Fruit fly (Drosophila melanogaster): Measurements from ENCODE around the gene CG13310.
A peak's percentile ranks its signal among the peaks of the same experiment; 100 is the strongest.

Gene CG13310

dm6 chr3L:8765493-8765892 lies 34.8 kb downstream of the CG13310 start (continued):
- TF ChIP-seq Optix (GFP tag; IDR thresholded peaks at IDR 0.05) (peak; percentile 54; the same call in 1 of the 3 replicates), CG16863 (GFP tag; optimal IDR thresholded peaks at IDR 0.05) (no peak), peb (GFP tag; IDR thresholded peaks at IDR 0.05) (peak; percentile 65), ERR (GFP tag; optimal IDR thresholded peaks at IDR 0.05) (no peak), NK7.1 (GFP tag; optimal IDR thresholded peaks at IDR 0.05) (no peak), Spps (tag; optimal IDR thresholded peaks at IDR 0.05) (peak; percentile 58), emc (GFP tag; optimal IDR thresholded peaks at IDR 0.05) (no peak), Side (GFP tag; optimal IDR thresholded peaks at IDR 0.05) (no peak), CG10147 (GFP tag; optimal IDR thresholded peaks at IDR 0.05) (no peak), CG17912 (GFP tag; optimal IDR thresholded peaks at IDR 0.05) (no peak), CG6272 (GFP tag; IDR thresholded peaks at IDR 0.05) (no peak; the same call in 1 of the 2 replicates), Taf1 (GFP tag; IDR thresholded peaks at IDR 0.05) (no peak), Neu2 (GFP tag; optimal IDR thresholded peaks at IDR 0.05; ENCODE audit: borderline replicate concordance) (no peak), Lim3 (GFP tag; IDR thresholded peaks at IDR 0.05) (peak; percentile 42), ab (GFP tag; optimal IDR thresholded peaks at IDR 0.05) (no peak), Oli (tag; optimal IDR thresholded peaks at IDR 0.05) (no peak), CG15514 (GFP tag; optimal IDR thresholded peaks at IDR 0.05) (no peak), sqz (GFP tag; optimal IDR thresholded peaks at IDR 0.05) (no peak), Adf1 (GFP tag; IDR thresholded peaks at IDR 0.05) (no peak), CG9437 (GFP tag; optimal IDR thresholded peaks at IDR 0.05) (no peak), CG5953 (GFP tag; IDR thresholded peaks at IDR 0.05) (peak; percentile 59), E2f2 (GFP tag; IDR thresholded peaks at IDR 0.05) (no peak), eve (GFP tag; optimal IDR thresholded peaks at IDR 0.05) (no peak), Trl (optimal IDR thresholded peaks at IDR 0.05) (no peak), Trl (GFP tag; optimal IDR thresholded peaks at IDR 0.05) (no peak), CG13894 (tag; optimal IDR thresholded peaks at IDR 0.05) (no peak), lola (GFP tag; optimal IDR thresholded peaks at IDR 0.05) (no peak), pzg (GFP tag; optimal IDR thresholded peaks at IDR 0.05) (no peak), CG11093 (GFP tag; IDR thresholded peaks at IDR 0.05) (no peak), cad (GFP tag; optimal IDR thresholded peaks at IDR 0.05) (no peak), Gsc (GFP tag; IDR thresholded peaks at IDR 0.05) (no peak), CG13424 (tag; optimal IDR thresholded peaks at IDR 0.05) (no peak), ewg (GFP tag; optimal IDR thresholded peaks at IDR 0.05) (no peak), CG10959 (GFP tag; IDR thresholded peaks at IDR 0.05) (peak; percentile 37), psq (GFP tag; optimal IDR thresholded peaks at IDR 0.05) (no peak), CG30431 (GFP tag; optimal IDR thresholded peaks at IDR 0.05) (no peak), Rx (GFP tag; IDR thresholded peaks at IDR 0.05) (peak; percentile 67), ems (GFP tag; optimal IDR thresholded peaks at IDR 0.05) (no peak), vnd (GFP tag; IDR thresholded peaks at IDR 0.05; ENCODE audit: partially characterized antibody) (no peak), hbn (GFP tag; IDR thresholded peaks at IDR 0.05; ENCODE audit: partially characterized antibody) (no peak), CG8089 (GFP tag; optimal IDR thresholded peaks at IDR 0.05) (no peak), CG18619 (GFP tag; optimal IDR thresholded peaks at IDR 0.05) (no peak), sc (optimal IDR thresholded peaks at IDR 0.05) (no peak), sc (GFP tag; optimal IDR thresholded peaks at IDR 0.05) (no peak), cas (GFP tag; IDR thresholded peaks at IDR 0.05) (no peak), croc (GFP tag; conservative IDR thresholded peaks at IDR 0.05) (peak; percentile 12), sug (tag; optimal IDR thresholded peaks at IDR 0.05) (no peak), CG18262 (tag; optimal IDR thresholded peaks at IDR 0.05) (no peak), fd102C (GFP tag; optimal IDR thresholded peaks at IDR 0.05) (no peak), CG31388 (GFP tag; optimal IDR thresholded peaks at IDR 0.05) (no peak), CG4424 (GFP tag; optimal IDR thresholded peaks at IDR 0.05) (no peak), Tbp (GFP tag; optimal IDR thresholded peaks at IDR 0.05) (no peak), ftz-f1 (GFP tag; optimal IDR thresholded peaks at IDR 0.05) (no peak)

Measured in whole organism, embryonic.